Fruit fly (Drosophila melanogaster) whole organism, embryonic: ENCODE results near the gene SP1173.

ENCODE experiments used
- ATbp ChIP-seq: fragments of 200-800 bp; sonication (Bioruptor generic); optimal IDR thresholded peaks from 2 replicates; lab custom pipeline; 2017; ENCODE audit warnings: missing biosample characterization, mild to moderate bottlenecking, missing genetic modification characterization, missing genetic modification reagents
- Abd-B ChIP-seq: fragments of 200-800 bp; sonication (Bioruptor generic); optimal IDR thresholded peaks from 2 replicates; lab custom pipeline; 2018; ENCODE audit warnings: missing biosample characterization, mild to moderate bottlenecking, missing genetic modification characterization, moderate library complexity
- Ada2b ChIP-seq: fragments of 200-800 bp; sonication (Bioruptor generic); IDR thresholded peaks from 2 replicates; pipeline ENCODE4 v1.3.6; 2022; ENCODE audit warnings: missing biosample characterization, missing genetic modification characterization
- Asciz ChIP-seq: fragments of 200-800 bp; sonication (Bioruptor generic); optimal IDR thresholded peaks from 2 replicates; lab custom pipeline; 2017; ENCODE audit warnings: missing biosample characterization, mild to moderate bottlenecking, missing genetic modification characterization, missing genetic modification reagents
- B-H2 ChIP-seq: fragments of 200-800 bp; sonication (Bioruptor generic); optimal IDR thresholded peaks from 2 replicates; lab custom pipeline; 2018; ENCODE audit warnings: missing biosample characterization, mild to moderate bottlenecking, missing genetic modification characterization
- CG10147 ChIP-seq: fragments of 200-800 bp; sonication (Bioruptor generic); optimal IDR thresholded peaks from 2 replicates; lab custom pipeline; 2019; ENCODE audit warnings: missing biosample characterization, mild to moderate bottlenecking, missing genetic modification characterization, moderate library complexity
- CG10321 ChIP-seq: fragments of 200-800 bp; sonication (Bioruptor generic); IDR thresholded peaks from 2 replicates; pipeline ENCODE4 v1.3.6; 2022; ENCODE audit warnings: missing biosample characterization, missing genetic modification characterization
- CG10431 ChIP-seq: fragments of 200-800 bp; sonication (Bioruptor generic); optimal IDR thresholded peaks from 3 replicates; lab custom pipeline; 2018; ENCODE audit warnings: missing biosample characterization, mild to moderate bottlenecking, missing genetic modification characterization
- CG12219 ChIP-seq: fragments of 200-800 bp; sonication (Bioruptor generic); optimal IDR thresholded peaks from 3 replicates; lab custom pipeline; 2018; ENCODE audit warnings: missing biosample characterization, mild to moderate bottlenecking, missing genetic modification characterization
- CG12942 ChIP-seq: fragments of 200-800 bp; sonication (Bioruptor generic); optimal IDR thresholded peaks from 3 replicates; lab custom pipeline; 2016; ENCODE audit warnings: missing biosample characterization, missing genetic modification characterization
- CG13296 ChIP-seq: fragments of 200-800 bp; sonication (Bioruptor generic); optimal IDR thresholded peaks from 3 replicates; lab custom pipeline; 2018; ENCODE audit warnings: missing biosample characterization, mild to moderate bottlenecking, missing genetic modification characterization
- CG14667 ChIP-seq: fragments of 200-800 bp; sonication (Bioruptor generic); IDR thresholded peaks from 2 replicates; pipeline ENCODE4 v1.3.6; 2022; ENCODE audit warnings: missing biosample characterization, missing genetic modification characterization
- CG16815 ChIP-seq: fragments of 200-800 bp; sonication (Bioruptor generic); optimal IDR thresholded peaks from 3 replicates; lab custom pipeline; 2017; ENCODE audit warnings: missing biosample characterization, mild to moderate bottlenecking, missing genetic modification characterization
- CG16863 ChIP-seq: fragments of 200-800 bp; sonication (Bioruptor generic); optimal IDR thresholded peaks from 3 replicates; lab custom pipeline; 2016; ENCODE audit warnings: missing biosample characterization, missing genetic modification characterization
- CG1792 ChIP-seq: fragments of 200-800 bp; sonication (Bioruptor generic); optimal IDR thresholded peaks from 2 replicates; lab custom pipeline; 2016; ENCODE audit warnings: missing biosample characterization, missing genetic modification characterization
- CG18599 ChIP-seq: fragments of 200-800 bp; sonication (Bioruptor generic); optimal IDR thresholded peaks from 3 replicates; lab custom pipeline; 2017; ENCODE audit warnings: missing biosample characterization, missing genetic modification characterization, mild to moderate bottlenecking, moderate library complexity, missing genetic modification reagents
- CG2199 ChIP-seq: fragments of 200-800 bp; sonication (Bioruptor generic); IDR thresholded peaks from 3 replicates; pipeline ENCODE4 v1.3.6; 2022; ENCODE audit warnings: missing biosample characterization, missing genetic modification characterization
- CG2678 ChIP-seq: fragments of 200-800 bp; sonication (Bioruptor generic); optimal IDR thresholded peaks from 3 replicates; lab custom pipeline; 2019; ENCODE audit warnings: missing biosample characterization, mild to moderate bottlenecking, missing genetic modification characterization, moderate library complexity
- CG3163 ChIP-seq: fragments of 200-800 bp; sonication (Bioruptor generic); optimal IDR thresholded peaks from 3 replicates; lab custom pipeline; 2016; ENCODE audit warnings: missing biosample characterization, missing genetic modification characterization
- CG3281 ChIP-seq: fragments of 200-800 bp; sonication (Bioruptor generic); optimal IDR thresholded peaks from 3 replicates; lab custom pipeline; 2017; ENCODE audit warnings: missing biosample characterization, mild to moderate bottlenecking, missing genetic modification characterization
- CG4360 ChIP-seq: fragments of 200-800 bp; sonication (Bioruptor generic); IDR thresholded peaks from 2 replicates; pipeline ENCODE4 v1.3.6; 2022; ENCODE audit warnings: missing biosample characterization, missing genetic modification characterization
- CG7357 ChIP-seq: fragments of 200-800 bp; sonication (Bioruptor generic); IDR thresholded peaks from 3 replicates; pipeline ENCODE4 v1.3.6; 2022; ENCODE audit warnings: missing biosample characterization, missing genetic modification characterization
- CG9215 ChIP-seq: fragments of 200-800 bp; sonication (Bioruptor generic); IDR thresholded peaks from 2 replicates; pipeline ENCODE4 v1.3.6; 2022; ENCODE audit warnings: missing biosample characterization, missing genetic modification characterization
- Dad ChIP-seq: fragments of 200-800 bp; sonication (Bioruptor generic); optimal IDR thresholded peaks from 3 replicates; lab custom pipeline; 2016; ENCODE audit warnings: missing biosample characterization, missing genetic modification characterization
- E2f1 ChIP-seq: fragments of 200-800 bp; sonication (Bioruptor generic); IDR thresholded peaks from 2 replicates; pipeline ENCODE4 v1.3.6; 2022; ENCODE audit warnings: missing biosample characterization, missing genetic modification characterization
- Neu2 ChIP-seq: fragments of 200-800 bp; sonication (Bioruptor generic); optimal IDR thresholded peaks from 3 replicates; lab custom pipeline; 2016; ENCODE audit warnings: missing biosample characterization, missing genetic modification characterization, borderline replicate concordance
- Nf-YB ChIP-seq: fragments of 200-800 bp; sonication (Bioruptor generic); optimal IDR thresholded peaks from 3 replicates; lab custom pipeline; 2019; ENCODE audit warnings: missing biosample characterization, mild to moderate bottlenecking, missing genetic modification characterization, moderate library complexity
- PHDP ChIP-seq: fragments of 200-800 bp; sonication (Bioruptor generic); optimal IDR thresholded peaks from 3 replicates; lab custom pipeline; 2018; ENCODE audit warnings: missing biosample characterization, mild to moderate bottlenecking, missing genetic modification characterization, moderate library complexity
- Ssrp ChIP-seq: fragments of 200-800 bp; sonication (Bioruptor generic); optimal IDR thresholded peaks from 2 replicates; lab custom pipeline; 2018; ENCODE audit warnings: missing biosample characterization, mild to moderate bottlenecking, missing genetic modification characterization, moderate library complexity
- ac ChIP-seq: fragments of 200-800 bp; sonication (Bioruptor generic); optimal IDR thresholded peaks from 3 replicates; lab custom pipeline; 2017; ENCODE audit warnings: missing biosample characterization, mild to moderate bottlenecking, missing genetic modification characterization
- emc ChIP-seq: fragments of 200-800 bp; sonication (Bioruptor generic); optimal IDR thresholded peaks from 2 replicates; lab custom pipeline; 2016; ENCODE audit warnings: missing biosample characterization, missing genetic modification characterization
- eyg ChIP-seq: fragments of 200-800 bp; sonication (Bioruptor generic); optimal IDR thresholded peaks from 3 replicates; lab custom pipeline; 2016; ENCODE audit warnings: missing biosample characterization, missing genetic modification characterization
- ftz-f1 ChIP-seq: fragments of 200-800 bp; sonication (Bioruptor generic); optimal IDR thresholded peaks from 2 replicates; lab custom pipeline; 2016; ENCODE audit warnings: missing biosample characterization, missing genetic modification characterization
- grau ChIP-seq: fragments of 200-800 bp; optimal IDR thresholded peaks from 3 replicates; lab custom pipeline; 2019; ENCODE audit warnings: missing biosample characterization, mild to moderate bottlenecking, missing genetic modification characterization, moderate library complexity
- hb ChIP-seq: fragments of 200-800 bp; sonication (Bioruptor generic); IDR thresholded peaks from 3 replicates; pipeline ENCODE4 v1.3.6; 2022; ENCODE audit warnings: missing biosample characterization, missing genetic modification characterization; ENCODE audit not compliant: partially characterized antibody
- hkb ChIP-seq, 2 experiments: fragments of 200-800 bp in 1 of 2; fragments of >200 bp in 1 of 2; sonication (Bioruptor generic) in 1 of 2; IDR thresholded peaks in 1 of 2; optimal IDR thresholded peaks in 1 of 2; 2 replicates each; pipeline versions ENCODE4 v1.3.6 to Lab custom; 2017 to 2022; ENCODE audit warnings: missing biosample characterization in 1 of 2, missing genetic modification characterization in 1 of 2
- insv ChIP-seq, 2 experiments: fragments of 200-800 bp; sonication (Bioruptor generic); optimal IDR thresholded peaks; 3 replicates each; lab custom pipeline; 2016 to 2018; ENCODE audit warnings: missing biosample characterization in 2 of 2, missing genetic modification characterization in 2 of 2
- inv ChIP-seq: fragments of 200-800 bp; sonication (Bioruptor generic); IDR thresholded peaks from 2 replicates; pipeline ENCODE4 v1.3.6; 2022; ENCODE audit warnings: missing biosample characterization, missing genetic modification characterization; ENCODE audit not compliant: partially characterized antibody
- jing ChIP-seq: fragments of 200-800 bp; sonication (Bioruptor generic); optimal IDR thresholded peaks from 2 replicates; lab custom pipeline; 2018; ENCODE audit warnings: missing biosample characterization, mild to moderate bottlenecking, missing genetic modification characterization
- kay ChIP-seq: fragments of 200-800 bp; sonication (Bioruptor generic); optimal IDR thresholded peaks from 2 replicates; lab custom pipeline; 2016; ENCODE audit warnings: missing biosample characterization, missing genetic modification characterization
- pho ChIP-seq: fragments of 200-800 bp; sonication (Bioruptor generic); optimal IDR thresholded peaks from 2 replicates; lab custom pipeline; 2016; ENCODE audit warnings: missing biosample characterization, missing genetic modification characterization
- ro ChIP-seq: fragments of 200-800 bp; sonication (Bioruptor generic); IDR thresholded peaks from 2 replicates; pipeline ENCODE4 v1.3.6; 2022; ENCODE audit warnings: missing biosample characterization, missing genetic modification characterization
- tap ChIP-seq: fragments of 200-800 bp; optimal IDR thresholded peaks from 3 replicates; lab custom pipeline; 2019; ENCODE audit warnings: missing biosample characterization, mild to moderate bottlenecking, missing genetic modification characterization, moderate library complexity
- toy ChIP-seq: fragments of 200-800 bp; sonication (Bioruptor generic); IDR thresholded peaks from 2 replicates; pipeline ENCODE4 v1.3.6; 2022; ENCODE audit warnings: missing biosample characterization, missing genetic modification characterization
- trem ChIP-seq: fragments of 200-800 bp; optimal IDR thresholded peaks from 3 replicates; lab custom pipeline; 2019; ENCODE audit warnings: missing biosample characterization, mild to moderate bottlenecking, missing genetic modification characterization, moderate library complexity
- unpg ChIP-seq: fragments of 200-800 bp; sonication (Bioruptor generic); optimal IDR thresholded peaks from 3 replicates; lab custom pipeline; 2018; ENCODE audit warnings: missing biosample characterization, mild to moderate bottlenecking, missing genetic modification characterization, moderate library complexity
- vvl ChIP-seq: fragments of 200-800 bp; sonication (Bioruptor generic); IDR thresholded peaks from 2 replicates; pipeline ENCODE4 v1.3.6; 2022; ENCODE audit warnings: missing biosample characterization, missing genetic modification characterization
- wdn ChIP-seq: fragments of 200-800 bp; sonication (Bioruptor generic); IDR thresholded peaks from 2 replicates; pipeline ENCODE4 v1.3.6; 2022; ENCODE audit warnings: missing biosample characterization, missing genetic modification characterization
- yki ChIP-seq: fragments of >200 bp; optimal IDR thresholded peaks from 3 replicates; lab custom pipeline; 2018
- zfh1 ChIP-seq: fragments of 200-800 bp; sonication (Bioruptor generic); IDR thresholded peaks from 3 replicates; pipeline ENCODE4 v1.3.6; 2022; ENCODE audit warnings: missing biosample characterization, missing genetic modification characterization
- zfh2 ChIP-seq: fragments of 200-800 bp; sonication (Bioruptor generic); optimal IDR thresholded peaks from 2 replicates; lab custom pipeline; 2016; ENCODE audit warnings: missing biosample characterization, missing genetic modification characterization

Gene SP1173

DNA sequence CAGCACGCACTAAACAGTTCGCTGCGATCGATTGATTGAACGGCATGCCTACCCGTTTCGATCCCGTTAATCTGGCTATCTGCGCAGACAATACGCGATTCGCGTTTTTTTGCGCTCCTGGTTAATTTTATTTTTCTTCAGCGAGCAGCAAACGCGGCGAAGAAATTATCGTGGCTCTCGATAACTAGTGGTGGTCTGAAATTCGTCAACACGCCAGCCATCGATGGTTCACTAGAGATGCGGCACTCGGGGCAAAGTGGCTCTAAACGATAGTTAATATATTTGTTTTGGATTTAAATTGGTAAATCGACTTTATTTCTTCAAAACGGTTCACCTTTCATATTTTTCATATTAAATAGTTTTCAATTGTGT is 39.6 kb upstream of the SP1173 start, which contains the start of gene dikar (continued):
- TF ChIP-seq ftz-f1 (GFP tag; lab: Kevin White, UChicago) (no peak), CG3163 (no peak), E2f1 (GFP tag; lab: Robert Waterston, UW) (0 out of 2 replicates have a peak, but pooled peaks have one; percentile 22), toy (no peak), ATbp (no peak), CG1792 (GFP tag; lab: Kevin White, UChicago) (peak; percentile 37), eyg (GFP tag; lab: Kevin White, UChicago) (no peak), Ada2b (GFP tag; lab: Robert Waterston, UW) (0 out of 2 replicates have a peak, but pooled peaks have one; percentile 31), CG7357 (GFP tag; lab: Robert Waterston, UW) (no peak), hkb (optimal IDR thresholded peaks at IDR 0.05; lab: Kevin White, UChicago) (no peak), hkb (GFP tag; IDR thresholded peaks at IDR 0.05; lab: Robert Waterston, UW) (0 out of 2 replicates have a peak, but pooled peaks have one; percentile 27), zfh2 (GFP tag; lab: Kevin White, UChicago) (peak; percentile 58), ro (GFP tag; lab: Robert Waterston, UW) (no peak; the same call in 1 of the 2 replicates), emc (GFP tag; lab: Kevin White, UChicago) (no peak), PHDP (tag; lab: Kevin White, UChicago) (no peak), B-H2 (GFP tag; lab: Kevin White, UChicago) (no peak), kay (GFP tag; lab: Kevin White, UChicago) (no peak), yki (lab: Kevin White, UChicago) (no peak), wdn (peak; percentile 56; the same call in 1 of the 2 replicates), CG16815 (peak; percentile 43), CG2678 (tag; lab: Kevin White, UChicago) (no peak), hb (GFP tag; lab: Robert Waterston, UW) (peak; percentile 70), CG16863 (no peak), CG10147 (GFP tag; lab: Kevin White, UChicago) (no peak), zfh1 (GFP tag; lab: Robert Waterston, UW) (peak; percentile 77), Nf-YB (no peak), unpg (no peak), CG12942 (GFP tag; lab: Kevin White, UChicago) (peak; percentile 20), CG4360 (GFP tag; lab: Robert Waterston, UW) (no peak), Ssrp (tag; lab: Kevin White, UChicago) (peak; percentile 26), inv (GFP tag; lab: Robert Waterston, UW) (peak; percentile 86), CG2199 (GFP tag; lab: Robert Waterston, UW) (no peak), CG12219 (GFP tag; lab: Kevin White, UChicago) (no peak), CG18599 (GFP tag; lab: Kevin White, UChicago) (no peak), CG9215 (GFP tag; lab: Robert Waterston, UW) (peak; percentile 67), Neu2 (GFP tag; lab: Kevin White, UChicago) (no peak), Dad (GFP tag; lab: Kevin White, UChicago) (peak; percentile 16), vvl (GFP tag; lab: Robert Waterston, UW) (peak; percentile 82), Abd-B (GFP tag; lab: Kevin White, UChicago) (peak; percentile 53), CG3281 (GFP tag; lab: Kevin White, UChicago) (peak; percentile 4), insv (GFP tag; optimal IDR thresholded peaks at IDR 0.05; lab: Kevin White, UChicago) (no peak), ac (GFP tag; lab: Kevin White, UChicago) (peak; percentile 9), CG13296 (GFP tag; lab: Kevin White, UChicago) (no peak), jing (GFP tag; lab: Kevin White, UChicago) (no peak), trem (peak; percentile 22), tap (tag; lab: Kevin White, UChicago) (no peak), CG14667 (GFP tag; lab: Robert Waterston, UW) (peak; percentile 41; the same call in 1 of the 2 replicates), grau (tag; lab: Kevin White, UChicago) (peak; percentile 60), CG10431 (peak; percentile 73), Asciz (peak; percentile 44), CG10321 (GFP tag; lab: Robert Waterston, UW) (no peak), pho (GFP tag; lab: Kevin White, UChicago) (peak; percentile 53)
